Worm (Caenorhabditis elegans): ENCODE data around the gene Y81B9A.4.

- TF ChIP-seq ama-1 (optimal IDR thresholded peaks at IDR 0.05) (no peak), ceh-36 (tag; optimal IDR thresholded peaks at IDR 0.05) (no peak), tbx-11 (GFP tag; IDR thresholded peaks at IDR 0.05) (no peak), F13C5.2 (tag; optimal IDR thresholded peaks at IDR 0.05) (no peak), scrt-1 (GFP tag; IDR thresholded peaks at IDR 0.05) (no peak), hmbx-1 (tag; optimal IDR thresholded peaks at IDR 0.05) (no peak)
Measured at ce11 chrX:9180823-9181222, at the start of gene Y81B9A.4.
